Worm (Caenorhabditis elegans) whole organism, mixed stage, embryonic: ENCODE measurements around the gene F58A4.2.

Experiments
- M03D4.4 ChIP-seq: sonication (generic microtip); optimal IDR thresholded peaks from 2 replicates; lab custom pipeline; 2017; ENCODE audit warnings: mild to moderate bottlenecking, missing genetic modification characterization, missing compliant biosample characterization
- blmp-1 ChIP-seq: fragments of 150-350 bp; optimal IDR thresholded peaks from 2 replicates; lab custom pipeline; 2014; ENCODE audit warnings: missing biosample characterization, missing genetic modification characterization
- ceh-39 ChIP-seq: fragments of 150-350 bp; optimal IDR thresholded peaks from 2 replicates; lab custom pipeline; 2014; ENCODE audit warnings: missing biosample characterization, missing genetic modification characterization
- ceh-43 ChIP-seq: fragments of 200-800 bp; sonication (Bioruptor generic); optimal IDR thresholded peaks from 2 replicates; lab custom pipeline; 2018; ENCODE audit warnings: mild to moderate bottlenecking, missing genetic modification characterization, moderate library complexity, missing compliant biosample characterization
- ceh-83 ChIP-seq: fragments of 200-800 bp; sonication (Bioruptor generic); optimal IDR thresholded peaks from 2 replicates; lab custom pipeline; 2018; ENCODE audit warnings: mild to moderate bottlenecking, missing genetic modification characterization, missing compliant biosample characterization
- ces-1 ChIP-seq: fragments of 150-350 bp; optimal IDR thresholded peaks from 2 replicates; lab custom pipeline; 2014; ENCODE audit warnings: missing biosample characterization, missing genetic modification reagents, missing genetic modification characterization
- cnd-1 ChIP-seq: fragments of 200-800 bp; sonication (Bioruptor generic); optimal IDR thresholded peaks from 2 replicates; lab custom pipeline; 2018; ENCODE audit warnings: mild to moderate bottlenecking, missing genetic modification characterization, missing compliant biosample characterization
- drap-1 ChIP-seq: fragments of 200-800 bp; sonication (Bioruptor generic); optimal IDR thresholded peaks from 3 replicates; lab custom pipeline; 2018; ENCODE audit warnings: mild to moderate bottlenecking, missing genetic modification characterization, missing compliant biosample characterization
- elt-1 ChIP-seq: sonication (generic microtip); optimal IDR thresholded peaks from 2 replicates; lab custom pipeline; 2017; ENCODE audit warnings: missing genetic modification characterization, mild to moderate bottlenecking, missing compliant biosample characterization, antibody characterized with exemption, moderate library complexity, borderline replicate concordance; ENCODE audit not compliant: insufficient read depth
- elt-3 ChIP-seq: fragments of 150-350 bp; optimal IDR thresholded peaks from 2 replicates; lab custom pipeline; 2014; ENCODE audit warnings: missing biosample characterization, missing genetic modification characterization
- flh-1 ChIP-seq: fragments of 200-800 bp; sonication (Bioruptor generic); optimal IDR thresholded peaks from 2 replicates; lab custom pipeline; 2018; ENCODE audit warnings: mild to moderate bottlenecking, missing genetic modification characterization, moderate library complexity, missing compliant biosample characterization
- ham-2 ChIP-seq: fragments of 200-800 bp; sonication (Bioruptor generic); optimal IDR thresholded peaks from 2 replicates; lab custom pipeline; 2018; ENCODE audit warnings: mild to moderate bottlenecking, missing genetic modification characterization, missing compliant biosample characterization
- hlh-1 ChIP-seq: fragments of 150-350 bp; optimal IDR thresholded peaks from 2 replicates; lab custom pipeline; 2014; ENCODE audit warnings: missing biosample characterization, missing genetic modification reagents, missing genetic modification characterization
- lin-13 ChIP-seq: fragments of 150-350 bp; optimal IDR thresholded peaks from 2 replicates; lab custom pipeline; 2014; ENCODE audit warnings: missing biosample characterization, missing genetic modification characterization
- lin-32 ChIP-seq: fragments of 200-800 bp; sonication (Bioruptor generic); optimal IDR thresholded peaks from 2 replicates; lab custom pipeline; 2018; ENCODE audit warnings: mild to moderate bottlenecking, missing genetic modification characterization, missing compliant biosample characterization
- lsy-2 ChIP-seq: fragments of 150-350 bp; optimal IDR thresholded peaks from 2 replicates; lab custom pipeline; 2014; ENCODE audit warnings: missing biosample characterization, missing genetic modification characterization
- mab-5 ChIP-seq: fragments of 150-350 bp; optimal IDR thresholded peaks from 2 replicates; lab custom pipeline; 2014; ENCODE audit warnings: missing biosample characterization, missing genetic modification characterization
- mep-1 ChIP-seq: fragments of 150-350 bp; optimal IDR thresholded peaks from 2 replicates; lab custom pipeline; 2017; ENCODE audit warnings: missing biosample characterization, missing genetic modification reagents, missing genetic modification characterization, inconsistent platforms
- mls-2 ChIP-seq: sonication (generic microtip); optimal IDR thresholded peaks from 2 replicates; lab custom pipeline; 2016; ENCODE audit warnings: mild to moderate bottlenecking, missing genetic modification characterization, moderate library complexity, missing compliant biosample characterization
- nhr-2 ChIP-seq: fragments of 150-350 bp; optimal IDR thresholded peaks from 2 replicates; lab custom pipeline; 2014; ENCODE audit warnings: missing biosample characterization, missing genetic modification characterization
- nhr-237 ChIP-seq: fragments of 150-350 bp; optimal IDR thresholded peaks from 2 replicates; lab custom pipeline; 2014; ENCODE audit warnings: missing biosample characterization, missing genetic modification characterization
- nhr-28 ChIP-seq: fragments of 150-350 bp; optimal IDR thresholded peaks from 2 replicates; lab custom pipeline; 2014; ENCODE audit warnings: missing biosample characterization, missing genetic modification characterization
- nhr-76 ChIP-seq: sonication (generic microtip); optimal IDR thresholded peaks from 2 replicates; lab custom pipeline; 2017; ENCODE audit warnings: missing biosample characterization, missing genetic modification characterization
- pha-4 ChIP-seq: fragments of 150-350 bp; optimal IDR thresholded peaks from 2 replicates; lab custom pipeline; 2018; ENCODE audit warnings: missing biosample characterization, missing genetic modification reagents, missing genetic modification characterization
- snpc-4 ChIP-seq: fragments of 150-350 bp; optimal IDR thresholded peaks from 2 replicates; lab custom pipeline; 2014; ENCODE audit warnings: missing biosample characterization, missing genetic modification characterization
- tbx-8 ChIP-seq: fragments of 200-800 bp; sonication (Bioruptor generic); optimal IDR thresholded peaks from 2 replicates; lab custom pipeline; 2018; ENCODE audit warnings: mild to moderate bottlenecking, missing genetic modification characterization, moderate library complexity, missing compliant biosample characterization
- unc-120 ChIP-seq: sonication (generic microtip); optimal IDR thresholded peaks from 2 replicates; lab custom pipeline; 2017; ENCODE audit warnings: missing genetic modification characterization, missing compliant biosample characterization; ENCODE audit not compliant: poor library complexity, severe bottlenecking
- unc-39 ChIP-seq: fragments of 150-350 bp; optimal IDR thresholded peaks from 2 replicates; lab custom pipeline; 2014; ENCODE audit warnings: missing biosample characterization, missing genetic modification characterization
- unc-62 ChIP-seq: fragments of 150-350 bp; optimal IDR thresholded peaks from 2 replicates; lab custom pipeline; 2014; ENCODE audit warnings: missing biosample characterization, missing genetic modification reagents, missing genetic modification characterization
- zip-8 ChIP-seq: fragments of 150-350 bp; optimal IDR thresholded peaks from 2 replicates; lab custom pipeline; 2014; ENCODE audit warnings: missing biosample characterization, missing genetic modification characterization
- ztf-11 ChIP-seq: fragments of 150-350 bp; optimal IDR thresholded peaks from 2 replicates; lab custom pipeline; 2014; ENCODE audit warnings: missing biosample characterization, missing genetic modification characterization

F58A4.2 gene

DNA sequence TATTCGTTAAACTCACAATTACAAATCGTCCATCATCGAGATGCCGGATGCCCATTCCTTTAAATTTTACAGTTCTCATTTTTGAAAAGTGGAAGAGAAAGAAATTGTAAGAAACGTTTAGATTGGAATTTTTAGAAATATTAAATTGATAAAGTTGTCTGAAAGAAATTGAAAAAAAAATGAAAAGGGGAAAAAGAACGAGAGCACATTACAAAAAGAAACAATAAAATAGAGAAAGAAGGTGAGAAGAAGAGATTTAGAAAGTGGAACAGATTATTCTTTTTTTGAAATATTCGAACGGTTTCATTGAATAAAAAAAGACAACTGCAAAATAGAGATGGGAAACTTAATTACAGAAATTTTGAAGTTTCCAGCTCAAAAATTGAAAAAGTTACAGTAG lies 39.4 kb downstream of the F58A4.2 start, which contains the start of gene C48B4.8:
C48B4.8 (minus strand) TSS at position 101 of the 400 bp plus-strand sequence.
- TF ChIP-seq ceh-43 (GFP tag; lab: Kevin White, UChicago) (no peak), ceh-39 (tag; lab: Kevin White, UChicago) (no peak), tbx-8 (GFP tag; lab: Kevin White, UChicago) (no peak), M03D4.4 (tag; lab: Kevin White, UChicago) (no peak), cnd-1 (tag; lab: Kevin White, UChicago) (no peak), lin-32 (no peak), elt-3 (tag; lab: Kevin White, UChicago) (no peak), mls-2 (tag; lab: Kevin White, UChicago) (no peak), zip-8 (tag; lab: Kevin White, UChicago) (no peak), nhr-237 (tag; lab: Kevin White, UChicago) (no peak), unc-120 (tag; lab: Kevin White, UChicago) (no peak), flh-1 (no peak), drap-1 (GFP tag; lab: Kevin White, UChicago) (no peak), nhr-28 (no peak), pha-4 (tag; lab: Kevin White, UChicago) (no peak), lin-13 (no peak), mab-5 (no peak), snpc-4 (tag; lab: Kevin White, UChicago) (no peak), elt-1 (tag; lab: Kevin White, UChicago) (no peak)

ce11 chrIII:9559381-9559881 lies 41.1 kb downstream of the F58A4.2 start, which contains the start of gene C48B4.7:
Gene C48B4.7 (minus strand): TSS chrIII:9559431.
- TF ChIP-seq elt-3 (tag; lab: Kevin White, UChicago) (no peak), unc-62 (GFP tag; lab: Kevin White, UChicago) (no peak), flh-1 (no peak), lsy-2 (tag; lab: Kevin White, UChicago) (no peak), blmp-1 (no peak), elt-1 (tag; lab: Kevin White, UChicago) (no peak), ztf-11 (tag; lab: Kevin White, UChicago) (no peak), unc-39 (tag; lab: Kevin White, UChicago) (no peak), cnd-1 (tag; lab: Kevin White, UChicago) (no peak), ceh-43 (GFP tag; lab: Kevin White, UChicago) (no peak)

DNA sequence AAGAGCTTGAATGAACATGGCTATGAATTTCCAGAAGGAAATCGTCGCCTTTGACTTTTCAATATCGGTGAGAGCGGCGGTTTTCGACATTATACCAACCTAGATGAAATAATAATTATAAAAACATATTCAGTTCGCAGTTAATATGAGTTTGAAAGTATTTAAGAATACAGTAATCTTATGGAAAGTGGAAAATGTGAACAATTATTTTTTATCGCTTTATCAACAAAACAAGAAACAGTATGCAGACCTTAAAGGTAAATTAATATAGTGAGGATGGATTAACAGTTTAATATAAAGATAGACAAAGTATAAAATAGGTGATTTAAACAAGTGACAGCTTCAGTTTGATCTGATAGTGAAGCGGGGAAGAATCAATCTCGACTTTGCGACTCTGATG lies 42.1 kb downstream of the F58A4.2 start, which contains the start of gene C48B4.6:
C48B4.6 (minus strand) TSS at position 101 of the 400 bp plus-strand sequence.
- TF ChIP-seq nhr-2 (tag; lab: Kevin White, UChicago) (no peak), mls-2 (tag; lab: Kevin White, UChicago) (no peak), flh-1 (no peak), nhr-76 (tag; lab: Kevin White, UChicago) (no peak), nhr-237 (tag; lab: Kevin White, UChicago) (no peak), nhr-28 (no peak), pha-4 (tag; lab: Kevin White, UChicago) (no peak), ceh-43 (GFP tag; lab: Kevin White, UChicago) (no peak), elt-1 (tag; lab: Kevin White, UChicago) (no peak), lsy-2 (tag; lab: Kevin White, UChicago) (no peak), ces-1 (GFP tag; lab: Kevin White, UChicago) (no peak), zip-8 (tag; lab: Kevin White, UChicago) (no peak), hlh-1 (tag; lab: Kevin White, UChicago) (no peak), ham-2 (GFP tag; lab: Kevin White, UChicago) (no peak), mep-1 (tag; lab: Kevin White, UChicago) (no peak), unc-120 (tag; lab: Kevin White, UChicago) (no peak), lin-32 (no peak)
- TF ChIP-seq, all 35 proteins: peak for 0

DNA sequence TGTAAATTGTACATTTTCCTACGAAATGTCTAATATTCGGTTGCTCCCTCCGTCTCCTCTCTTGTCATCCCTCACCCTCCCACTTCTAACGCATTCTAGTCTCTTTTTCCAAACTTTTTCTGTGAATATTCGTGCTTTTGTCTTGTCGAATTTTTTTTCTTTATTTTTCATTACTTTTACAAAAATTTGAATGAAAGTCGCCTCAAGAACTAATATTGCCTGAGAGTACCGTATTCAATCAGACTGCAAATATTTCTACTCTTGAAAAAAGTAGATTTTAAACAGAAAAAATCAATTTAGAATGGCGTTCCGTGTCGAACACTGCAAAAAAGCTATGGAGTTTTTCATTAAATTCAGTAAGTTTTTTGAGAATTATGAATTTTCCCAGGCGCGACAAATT lies 44.2 kb downstream of the F58A4.2 start, which contains the start of gene ZK1098.11:
ZK1098.11 (plus strand) TSS at position 301 of the 400 bp plus-strand sequence.
- TF ChIP-seq ceh-83 (GFP tag; lab: Kevin White, UChicago) = no peak
- TF ChIP-seq nhr-76 (tag; lab: Kevin White, UChicago) = no peak
- no peak for TF ChIP-seq nhr-28
- no peak for TF ChIP-seq snpc-4 (tag; lab: Kevin White, UChicago)
- TF ChIP-seq ham-2 (GFP tag; lab: Kevin White, UChicago) = no peak
- no peak for TF ChIP-seq unc-62 (GFP tag; lab: Kevin White, UChicago)
- no peak for TF ChIP-seq flh-1
- no peak for TF ChIP-seq mep-1 (tag; lab: Kevin White, UChicago)
- no peak for TF ChIP-seq ztf-11 (tag; lab: Kevin White, UChicago)
- TF ChIP-seq ceh-39 (tag; lab: Kevin White, UChicago) = no peak
